Worm (Caenorhabditis elegans) whole organism, L1 larva: ENCODE data around the gene ZK666.2.
"Not testable (repeated sequence)": the region's sequence is repeated elsewhere in the genome, so short reads cannot be mapped to it uniquely, and the experiment has no call there.

Source experiments
- C16A3.4 ChIP-seq: fragments of 150-350 bp; optimal IDR thresholded peaks from 2 replicates; lab custom pipeline; 2014; ENCODE audit warnings: missing biosample characterization, missing genetic modification characterization
- F16B12.6 ChIP-seq: fragments of 150-350 bp; optimal IDR thresholded peaks from 2 replicates; lab custom pipeline; 2014; ENCODE audit warnings: missing biosample characterization, missing genetic modification characterization
- ama-1 ChIP-seq: fragments of 150-350 bp; optimal IDR thresholded peaks from 2 replicates; lab custom pipeline; 2014
- ceh-8 ChIP-seq: fragments of 200-800 bp; sonication (Bioruptor generic); optimal IDR thresholded peaks from 2 replicates; lab custom pipeline; 2018; ENCODE audit warnings: mild to moderate bottlenecking, missing genetic modification characterization, moderate library complexity, missing compliant biosample characterization
- ceh-88 ChIP-seq: fragments of 200-800 bp; sonication (Bioruptor generic); IDR thresholded peaks from 2 replicates; pipeline ENCODE4 v1.3.6; 2022; ENCODE audit warnings: missing genetic modification characterization, missing compliant biosample characterization
- ceh-90 ChIP-seq: sonication (generic microtip); optimal IDR thresholded peaks from 2 replicates; lab custom pipeline; 2016; ENCODE audit warnings: missing genetic modification characterization, missing compliant biosample characterization
- efl-1 ChIP-seq, 4 experiments: fragments of 150-350 bp; optimal IDR thresholded peaks in 3 of 4; peaks in 1 of 4; 1 replicate in 1 of 4; 2 replicates in 3 of 4; lab custom pipeline; 2014; ENCODE audit warnings: missing biosample characterization in 2 of 4, missing genetic modification characterization in 2 of 4, missing genetic modification reagents in 2 of 4
- egl-13 ChIP-seq: sonication (generic microtip); optimal IDR thresholded peaks from 2 replicates; lab custom pipeline; 2016; ENCODE audit warnings: missing genotype, missing genetic modification reagents, missing genetic modification characterization, missing compliant biosample characterization
- egl-27 ChIP-seq, 2 experiments: fragments of 150-350 bp in 1 of 2; sonication (generic microtip); optimal IDR thresholded peaks; 3 replicates each; lab custom pipeline; 2017 to 2018; ENCODE audit warnings: missing biosample characterization in 2 of 2, missing genetic modification characterization in 2 of 2, missing genetic modification reagents in 2 of 2
- elt-2 ChIP-seq: sonication (generic microtip); optimal IDR thresholded peaks from 2 replicates; lab custom pipeline; 2016; ENCODE audit warnings: missing genetic modification characterization, mild to moderate bottlenecking, inconsistent platforms, missing compliant biosample characterization, missing genetic modification reagents
- ets-5 ChIP-seq: fragments of 200-800 bp; sonication (Bioruptor generic); IDR thresholded peaks from 2 replicates; pipeline ENCODE4 v1.3.6; 2022; ENCODE audit warnings: missing genetic modification characterization, missing compliant biosample characterization
- grh-1 ChIP-seq: fragments of 200-800 bp; sonication (Bioruptor generic); IDR thresholded peaks from 2 replicates; pipeline ENCODE4 v1.3.6; 2022; ENCODE audit warnings: missing genetic modification reagents, missing genetic modification characterization, missing compliant biosample characterization
- hlh-4 ChIP-seq: sonication (generic microtip); optimal IDR thresholded peaks from 2 replicates; lab custom pipeline; 2016; ENCODE audit warnings: mild to moderate bottlenecking, missing genetic modification characterization, missing compliant biosample characterization
- lin-14 ChIP-seq: fragments of 200-800 bp; sonication (Bioruptor generic); optimal IDR thresholded peaks from 2 replicates; lab custom pipeline; 2018; ENCODE audit warnings: mild to moderate bottlenecking, missing genetic modification characterization, moderate library complexity, missing compliant biosample characterization
- lin-35 ChIP-seq, 2 experiments: fragments of 150-350 bp; optimal IDR thresholded peaks; 2 replicates each; lab custom pipeline; 2014; ENCODE audit warnings: missing biosample characterization in 2 of 2, missing genetic modification characterization in 2 of 2, missing genetic modification reagents in 2 of 2
- lsy-2 ChIP-seq, 2 experiments: fragments of 150-350 bp; optimal IDR thresholded peaks; 2 replicates each; lab custom pipeline; 2014; ENCODE audit warnings: missing biosample characterization in 2 of 2, missing genetic modification characterization in 2 of 2
- mdl-1 ChIP-seq, 2 experiments: fragments of 150-350 bp; optimal IDR thresholded peaks; 2 replicates each; lab custom pipeline; 2014 to 2017; ENCODE audit warnings: missing biosample characterization in 2 of 2, missing genetic modification characterization in 2 of 2, inconsistent platforms in 1 of 2
- mep-1 ChIP-seq: fragments of 150-350 bp; optimal IDR thresholded peaks from 2 replicates; lab custom pipeline; 2014; ENCODE audit warnings: missing biosample characterization, missing genetic modification characterization
- nhr-12 ChIP-seq: sonication (generic microtip); optimal IDR thresholded peaks from 2 replicates; lab custom pipeline; 2017; ENCODE audit warnings: missing biosample characterization, missing genetic modification characterization
- nhr-19 ChIP-seq: fragments of 200-800 bp; sonication (Bioruptor generic); conservative IDR thresholded peaks from 2 replicates; pipeline ENCODE4 v1.3.6; 2022; ENCODE audit warnings: missing genetic modification characterization, missing compliant biosample characterization
- nhr-28 ChIP-seq: fragments of 150-350 bp; optimal IDR thresholded peaks from 2 replicates; lab custom pipeline; 2014; ENCODE audit warnings: missing biosample characterization, missing genetic modification characterization
- nhr-71 ChIP-seq: sonication (generic microtip); optimal IDR thresholded peaks from 2 replicates; lab custom pipeline; 2016; ENCODE audit warnings: mild to moderate bottlenecking, missing genetic modification characterization, moderate library complexity, missing compliant biosample characterization
- pax-3 ChIP-seq: fragments of 200-800 bp; sonication (Bioruptor generic); optimal IDR thresholded peaks from 2 replicates; lab custom pipeline; 2018; ENCODE audit warnings: mild to moderate bottlenecking, missing genetic modification characterization, moderate library complexity, missing compliant biosample characterization
- pqm-1 ChIP-seq: sonication (generic microtip); optimal IDR thresholded peaks from 3 replicates; lab custom pipeline; 2017; ENCODE audit warnings: missing biosample characterization, missing genetic modification characterization
- rnt-1 ChIP-seq: sonication (generic microtip); optimal IDR thresholded peaks from 2 replicates; lab custom pipeline; 2016; ENCODE audit warnings: mild to moderate bottlenecking, missing genetic modification characterization, moderate library complexity, missing compliant biosample characterization
- skn-1 ChIP-seq: fragments of 150-350 bp; optimal IDR thresholded peaks from 2 replicates; lab custom pipeline; 2014; ENCODE audit warnings: missing biosample characterization, missing genetic modification characterization
- sup-37 ChIP-seq: fragments of 200-800 bp; sonication (Bioruptor generic); optimal IDR thresholded peaks from 2 replicates; lab custom pipeline; 2018; ENCODE audit warnings: mild to moderate bottlenecking, missing genetic modification characterization, missing compliant biosample characterization
- swsn-7 ChIP-seq: sonication (generic microtip); optimal IDR thresholded peaks from 2 replicates; lab custom pipeline; 2016; ENCODE audit warnings: missing genetic modification characterization, missing compliant biosample characterization
- unc-30 ChIP-seq: sonication (generic microtip); optimal IDR thresholded peaks from 2 replicates; lab custom pipeline; 2017; ENCODE audit warnings: missing biosample characterization, missing genetic modification characterization
- unc-98 ChIP-seq: fragments of 200-800 bp; sonication (Bioruptor generic); IDR thresholded peaks from 2 replicates; pipeline ENCODE4 v1.3.6; 2022; ENCODE audit warnings: missing genetic modification characterization, missing compliant biosample characterization
- vab-15 ChIP-seq: sonication (generic microtip); optimal IDR thresholded peaks from 2 replicates; lab custom pipeline; 2017; ENCODE audit warnings: missing genotype, mild to moderate bottlenecking, missing genetic modification characterization, missing compliant biosample characterization
- zag-1 ChIP-seq: fragments of 150-350 bp; optimal IDR thresholded peaks from 2 replicates; lab custom pipeline; 2014; ENCODE audit warnings: missing biosample characterization, missing genetic modification characterization
- zip-4 ChIP-seq: fragments of 200-800 bp; sonication (Bioruptor generic); optimal IDR thresholded peaks from 2 replicates; lab custom pipeline; 2018; ENCODE audit warnings: mild to moderate bottlenecking, missing genetic modification characterization, moderate library complexity, missing compliant biosample characterization

The ZK666.2 gene

ce11 chrII:10445738-10446137 lies 26.0 kb downstream of the ZK666.2 start (continued):
- no peak for TF ChIP-seq nhr-12
- TF ChIP-seq F16B12.6 (tag; lab: Kevin White, UChicago) = peak; percentile 9
- TF ChIP-seq C16A3.4 (tag; lab: Kevin White, UChicago) = no peak
- no peak for TF ChIP-seq egl-27 (tag; optimal IDR thresholded peaks at IDR 0.05; lab: Kevin White, UChicago)
- no peak for TF ChIP-seq zag-1 (tag; lab: Kevin White, UChicago)

- TF ChIP-seq unc-98 (GFP tag; lab: Robert Waterston, UW) = no peak
- TF ChIP-seq nhr-19 (GFP tag; lab: Robert Waterston, UW) = peak; percentile 40
- peak; percentile 5 for TF ChIP-seq skn-1 (tag; lab: Kevin White, UChicago)
- TF ChIP-seq efl-1 (optimal IDR thresholded peaks at IDR 0.05; lab: Kevin White, UChicago) = peak in 1 of 2 experiments; percentile 12
- TF ChIP-seq efl-1 (GFP tag; optimal IDR thresholded peaks at IDR 0.05 in 1 of 2; lab: Kevin White, UChicago) = no peak
- peak in 1 of 2 experiments; percentile 2 for TF ChIP-seq mdl-1 (tag; optimal IDR thresholded peaks at IDR 0.05; lab: Kevin White, UChicago)
- TF ChIP-seq ceh-8 (GFP tag; lab: Kevin White, UChicago) = no peak
- TF ChIP-seq C16A3.4 (tag; lab: Kevin White, UChicago) = peak; percentile 1
- peak; percentile 65 for TF ChIP-seq rnt-1 (tag; lab: Kevin White, UChicago)
- peak; percentile 64 for TF ChIP-seq lin-14 (GFP tag; lab: Kevin White, UChicago)
- TF ChIP-seq nhr-71 = peak; percentile 61
- TF ChIP-seq lsy-2 (tag; optimal IDR thresholded peaks at IDR 0.05; lab: Kevin White, UChicago) = peak; percentile 49 to 51
- TF ChIP-seq ama-1 = no peak
- peak; percentile 76 for TF ChIP-seq F16B12.6 (tag; lab: Kevin White, UChicago)
- TF ChIP-seq, all 84 proteins: peak for 10
Observed at ce11 chrII:10444971-10445707, 26.6 kb downstream of the ZK666.2 start.

- no peak for TF ChIP-seq egl-13
- no peak for TF ChIP-seq zip-4 (GFP tag; lab: Kevin White, UChicago)
- TF ChIP-seq elt-2 (tag; lab: Kevin White, UChicago) = peak; percentile 59
- no peak for TF ChIP-seq pqm-1
- TF ChIP-seq unc-98 (GFP tag; lab: Robert Waterston, UW) = no peak
- no peak for TF ChIP-seq mep-1 (tag; lab: Kevin White, UChicago)
- TF ChIP-seq hlh-4 (tag; lab: Kevin White, UChicago) = no peak
- TF ChIP-seq pax-3 = no peak
- no peak for TF ChIP-seq sup-37 (GFP tag; lab: Kevin White, UChicago)
- no peak for TF ChIP-seq ceh-90 (tag; lab: Kevin White, UChicago)
- peak in 1 of 2 experiments; percentile 32 for TF ChIP-seq lin-35 (GFP tag; optimal IDR thresholded peaks at IDR 0.05; lab: Kevin White, UChicago)
- TF ChIP-seq unc-30 (tag; lab: Kevin White, UChicago) = no peak
- TF ChIP-seq vab-15 (tag; lab: Kevin White, UChicago) = no peak
- no peak for TF ChIP-seq ets-5
- TF ChIP-seq egl-27 (tag; optimal IDR thresholded peaks at IDR 0.05; lab: Kevin White, UChicago) = no peak
- no peak for TF ChIP-seq nhr-28 (tag; lab: Kevin White, UChicago)
- no peak for TF ChIP-seq swsn-7 (tag; lab: Kevin White, UChicago)
- TF ChIP-seq, all 84 proteins: peak for 2
Observed at ce11 chrII:10443898-10444297, 27.8 kb downstream of the ZK666.2 start.

ce11 chrII:10442846-10443245 lies 28.8 kb downstream of the ZK666.2 start, which contains the start of gene ZK673.1:
Gene ZK673.1, plus strand, starts transcription at chrII:10443146.
- not testable (repeated sequence) for TF ChIP-seq ceh-88 (GFP tag; lab: Robert Waterston, UW); grh-1 (GFP tag; lab: Robert Waterston, UW); skn-1 (tag; lab: Kevin White, UChicago)
